Worm (Caenorhabditis elegans): Measurements from ENCODE around the gene C13C4.8.

- TF ChIP-seq drap-1 (GFP tag; optimal IDR thresholded peaks at IDR 0.05), result no peak
- no peak for TF ChIP-seq sptf-1 (tag; optimal IDR thresholded peaks at IDR 0.05)
Observed at ce11 chrV:12106841-12107240, 11.0 kb upstream of the C13C4.8 start, which contains the start of gene nhr-136.
